Worm (Caenorhabditis elegans) whole organism, L4 larva: ENCODE results near the gene F37A4.3.
A peak's percentile ranks its signal among the peaks of the same experiment; 100 is the strongest.

ENCODE experiments used
- F26F4.8 ChIP-seq: fragments of 200-800 bp; sonication (Bioruptor generic); conservative IDR thresholded peaks from 2 replicates; pipeline ENCODE4 v1.3.6; 2022; ENCODE audit warnings: missing genetic modification characterization, missing compliant biosample characterization
- F44E2.7 ChIP-seq: fragments of 200-800 bp; sonication (Bioruptor generic); IDR thresholded peaks from 2 replicates; pipeline ENCODE4 v2.1.2; 2022; ENCODE audit warnings: missing genetic modification characterization, missing compliant biosample characterization
- F49E8.2 ChIP-seq: sonication (generic microtip); optimal IDR thresholded peaks from 2 replicates; lab custom pipeline; 2016; ENCODE audit warnings: missing compliant biosample characterization, mild to moderate bottlenecking, missing genetic modification characterization, borderline replicate concordance
- R02D3.7 ChIP-seq: fragments of 150-350 bp; sonication (generic microtip); optimal IDR thresholded peaks from 3 replicates; lab custom pipeline; 2014; ENCODE audit warnings: missing biosample characterization, missing genetic modification characterization
- Y48G9A.11 ChIP-seq: fragments of 200-800 bp; sonication (Bioruptor generic); IDR thresholded peaks from 2 replicates; pipeline ENCODE4 v1.3.6; 2022; ENCODE audit warnings: missing genetic modification reagents, missing genetic modification characterization, missing compliant biosample characterization
- Y5F2A.4 ChIP-seq: fragments of 200-800 bp; sonication (Bioruptor generic); optimal IDR thresholded peaks from 2 replicates; lab custom pipeline; 2018; ENCODE audit warnings: mild to moderate bottlenecking, missing genetic modification characterization, missing compliant biosample characterization
- Y75B8A.6 ChIP-seq: fragments of 200-800 bp; sonication (Bioruptor generic); IDR thresholded peaks from 2 replicates; pipeline ENCODE4 v1.3.6; 2022; ENCODE audit warnings: missing genetic modification reagents, missing genetic modification characterization, missing compliant biosample characterization
- ceh-20 ChIP-seq: fragments of 200-800 bp; sonication (Bioruptor generic); IDR thresholded peaks from 2 replicates; pipeline ENCODE4 v1.3.6; 2022; ENCODE audit warnings: missing genetic modification reagents, missing genetic modification characterization, missing compliant biosample characterization
- ceh-44 ChIP-seq: fragments of 200-800 bp; sonication (Bioruptor generic); IDR thresholded peaks from 2 replicates; pipeline ENCODE4 v1.3.6; 2022; ENCODE audit warnings: missing genetic modification reagents, missing genetic modification characterization, missing compliant biosample characterization
- ceh-62 ChIP-seq: sonication (generic microtip); optimal IDR thresholded peaks from 2 replicates; lab custom pipeline; 2017; ENCODE audit warnings: missing biosample characterization, missing genetic modification characterization
- ces-1 ChIP-seq: fragments of 150-350 bp; sonication (generic microtip); optimal IDR thresholded peaks from 4 replicates; lab custom pipeline; 2014; ENCODE audit warnings: missing biosample characterization, missing genetic modification reagents, missing genetic modification characterization
- cey-2 ChIP-seq: sonication (generic microtip); optimal IDR thresholded peaks from 3 replicates; lab custom pipeline; 2017; ENCODE audit warnings: missing genetic modification characterization, mild to moderate bottlenecking, missing compliant biosample characterization, antibody characterized with exemption, borderline replicate concordance; ENCODE audit not compliant: insufficient read depth
- ctbp-1 ChIP-seq: fragments of 200-800 bp; sonication (Bioruptor generic); IDR thresholded peaks from 2 replicates; pipeline ENCODE4 v1.3.6; 2022; ENCODE audit warnings: missing genetic modification reagents, missing genetic modification characterization, missing compliant biosample characterization
- dmd-8 ChIP-seq: fragments of 200-800 bp; sonication (Bioruptor generic); IDR thresholded peaks from 2 replicates; pipeline ENCODE4 v1.3.6; 2022; ENCODE audit warnings: missing genetic modification characterization, missing compliant biosample characterization
- dpl-1 ChIP-seq: fragments of 150-350 bp; optimal IDR thresholded peaks from 2 replicates; lab custom pipeline; 2014; ENCODE audit warnings: missing biosample characterization, missing genetic modification reagents, missing genetic modification characterization
- fkh-10 ChIP-seq: fragments of 150-350 bp; optimal IDR thresholded peaks from 2 replicates; lab custom pipeline; 2014; ENCODE audit warnings: missing biosample characterization, missing genetic modification reagents, missing genetic modification characterization
- gei-8 ChIP-seq: fragments of 200-800 bp; sonication (Bioruptor generic); optimal IDR thresholded peaks from 2 replicates; lab custom pipeline; 2018; ENCODE audit warnings: mild to moderate bottlenecking, missing genetic modification characterization, missing compliant biosample characterization
- hif-1 ChIP-seq, 2 experiments: sonication (generic microtip); optimal IDR thresholded peaks; 2 replicates each; lab custom pipeline; 2016 to 2017; ENCODE audit warnings: missing compliant biosample characterization in 2 of 2, missing genetic modification characterization in 2 of 2, missing genetic modification reagents in 2 of 2, missing genotype in 2 of 2, mild to moderate bottlenecking in 1 of 2
- hlh-11 ChIP-seq: fragments of 200-800 bp; sonication (Bioruptor generic); optimal IDR thresholded peaks from 2 replicates; lab custom pipeline; 2018; ENCODE audit warnings: mild to moderate bottlenecking, missing genetic modification characterization, missing compliant biosample characterization
- madf-9 ChIP-seq: fragments of 200-800 bp; sonication (Bioruptor generic); conservative IDR thresholded peaks from 2 replicates; pipeline ENCODE4 v1.3.6; 2022; ENCODE audit warnings: missing genetic modification reagents, missing genetic modification characterization, missing compliant biosample characterization
- mdl-1 ChIP-seq, 2 experiments: fragments of 150-350 bp in 1 of 2; sonication (generic microtip) in 1 of 2; optimal IDR thresholded peaks; 2 replicates each; lab custom pipeline; 2014 to 2017; ENCODE audit warnings: missing biosample characterization in 2 of 2, missing genetic modification characterization in 2 of 2
- mep-1 ChIP-seq: fragments of 150-350 bp; sonication (generic microtip); optimal IDR thresholded peaks from 3 replicates; lab custom pipeline; 2014; ENCODE audit warnings: missing biosample characterization, missing genetic modification characterization
- mes-2 ChIP-seq: sonication (generic microtip); optimal IDR thresholded peaks from 2 replicates; lab custom pipeline; 2016; ENCODE audit warnings: missing genotype, mild to moderate bottlenecking, missing genetic modification characterization, missing compliant biosample characterization; ENCODE audit not compliant: poor library complexity, severe bottlenecking
- mxl-2 ChIP-seq: fragments of 200-800 bp; sonication (Bioruptor generic); conservative IDR thresholded peaks from 2 replicates; pipeline ENCODE4 v1.3.6; 2022; ENCODE audit warnings: missing genetic modification reagents, missing genetic modification characterization, missing compliant biosample characterization
- nhr-25 ChIP-seq: sonication (generic microtip); optimal IDR thresholded peaks from 2 replicates; lab custom pipeline; 2017; ENCODE audit warnings: missing genetic modification characterization, mild to moderate bottlenecking, missing compliant biosample characterization, antibody characterized with exemption, moderate library complexity, borderline replicate concordance; ENCODE audit not compliant: insufficient read depth
- nhr-28 ChIP-seq: fragments of 150-350 bp; optimal IDR thresholded peaks from 2 replicates; lab custom pipeline; 2014; ENCODE audit warnings: missing biosample characterization, missing genetic modification characterization
- nhr-48 ChIP-seq: sonication (generic microtip); optimal IDR thresholded peaks from 2 replicates; lab custom pipeline; 2016; ENCODE audit warnings: mild to moderate bottlenecking, missing genetic modification characterization, missing compliant biosample characterization
- rbr-2 ChIP-seq: sonication (generic microtip); optimal IDR thresholded peaks from 2 replicates; lab custom pipeline; 2016; ENCODE audit warnings: missing genotype, missing genetic modification characterization, missing compliant biosample characterization
- skn-1 ChIP-seq: fragments of 150-350 bp; optimal IDR thresholded peaks from 2 replicates; lab custom pipeline; 2014; ENCODE audit warnings: missing biosample characterization, missing genetic modification characterization
- spr-1 ChIP-seq: sonication (generic microtip); optimal IDR thresholded peaks from 2 replicates; lab custom pipeline; 2016; ENCODE audit warnings: mild to moderate bottlenecking, missing genetic modification characterization, missing compliant biosample characterization
- spr-3 ChIP-seq: fragments of 200-800 bp; sonication (Bioruptor generic); optimal IDR thresholded peaks from 2 replicates; lab custom pipeline; 2018; ENCODE audit warnings: mild to moderate bottlenecking, missing genetic modification characterization, missing compliant biosample characterization
- unc-130 ChIP-seq: sonication (generic microtip); optimal IDR thresholded peaks from 2 replicates; lab custom pipeline; 2016; ENCODE audit warnings: missing genetic modification reagents, missing genetic modification characterization, missing compliant biosample characterization
- vab-7 ChIP-seq: fragments of 200-800 bp; sonication (Bioruptor generic); IDR thresholded peaks from 2 replicates; pipeline ENCODE4 v1.3.6; 2022; ENCODE audit warnings: missing genetic modification reagents, missing genetic modification characterization, missing compliant biosample characterization
- zfp-3 ChIP-seq: fragments of 200-800 bp; sonication (Bioruptor generic); conservative IDR thresholded peaks from 2 replicates; pipeline ENCODE4 v1.3.6; 2022; ENCODE audit warnings: missing genetic modification reagents, missing genetic modification characterization, missing compliant biosample characterization

F37A4.3 gene

DNA sequence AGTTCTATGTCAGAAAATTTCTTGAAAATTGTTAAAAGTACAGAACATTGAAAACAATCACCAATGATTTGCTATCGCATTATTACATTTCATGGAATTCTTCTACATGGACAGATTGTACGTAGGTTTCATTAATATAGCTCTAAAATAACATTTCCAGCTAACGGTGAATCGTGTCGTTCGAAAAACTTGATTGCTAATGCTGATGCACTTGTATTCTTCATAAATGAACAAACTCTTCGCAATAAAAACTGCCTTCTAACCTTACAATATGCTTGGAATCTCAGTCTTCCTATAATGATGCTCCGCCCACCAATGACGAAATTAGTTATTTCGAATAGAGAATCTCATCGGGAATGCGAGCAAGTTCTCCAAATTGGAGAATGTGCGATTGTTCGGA lies 12.9 kb upstream of the F37A4.3 start, which contains the start of gene F37A4.6:
F37A4.6 (plus strand) TSS at position 301 of the 400 bp plus-strand sequence.
- TF ChIP-seq F26F4.8 (GFP tag; lab: Robert Waterston, UW) = no peak
- TF ChIP-seq nhr-28 = no peak
- TF ChIP-seq ctbp-1 (GFP tag; lab: Robert Waterston, UW) = no peak
- TF ChIP-seq ceh-44 (GFP tag; lab: Robert Waterston, UW) = no peak
- TF ChIP-seq zfp-3 (GFP tag; lab: Robert Waterston, UW) = no peak
- no peak for TF ChIP-seq mdl-1 (tag; optimal IDR thresholded peaks at IDR 0.05; lab: Kevin White, UChicago)
- no peak for TF ChIP-seq skn-1 (tag; lab: Kevin White, UChicago)
- no peak for TF ChIP-seq mep-1 (tag; lab: Kevin White, UChicago)
- TF ChIP-seq, all 104 proteins: peak for 0

- TF ChIP-seq mxl-2 (GFP tag; lab: Robert Waterston, UW) (no peak), fkh-10 (GFP tag; lab: Kevin White, UChicago) (no peak), Y48G9A.11 (GFP tag; lab: Robert Waterston, UW) (peak; percentile 64), dmd-8 (no peak), hlh-11 (peak; percentile 7), F44E2.7 (GFP tag; lab: Robert Waterston, UW) (no peak), cey-2 (tag; lab: Kevin White, UChicago) (no peak), Y5F2A.4 (GFP tag; lab: Kevin White, UChicago) (no peak), ces-1 (GFP tag; lab: Kevin White, UChicago) (no peak), vab-7 (GFP tag; lab: Robert Waterston, UW) (peak; percentile 46; the same call in 1 of the 2 replicates), rbr-2 (tag; lab: Kevin White, UChicago) (no peak), mes-2 (tag; lab: Kevin White, UChicago) (peak; percentile 66), unc-130 (GFP tag; lab: Kevin White, UChicago) (peak; percentile 60), madf-9 (no peak), gei-8 (GFP tag; lab: Kevin White, UChicago) (no peak), hif-1 (tag; optimal IDR thresholded peaks at IDR 0.05; lab: Kevin White, UChicago) (no peak), nhr-48 (tag; lab: Kevin White, UChicago) (no peak), Y75B8A.6 (GFP tag; lab: Robert Waterston, UW) (no peak), nhr-25 (no peak), R02D3.7 (tag; lab: Kevin White, UChicago) (no peak), dpl-1 (GFP tag; lab: Kevin White, UChicago) (peak; percentile 94)
- TF ChIP-seq, all 104 proteins: peak for 6
Observed at ce11 chrIII:6709983-6710382, 8.4 kb upstream of the F37A4.3 start, which contains the start of gene isw-1. TSS of gene isw-1 (minus strand) at chrIII:6710100.

ce11 chrIII:6711590-6711989 lies 6.8 kb upstream of the F37A4.3 start, which contains the start of gene F37A4.5:
TSS of gene F37A4.5 (plus strand) at chrIII:6711890.
- TF ChIP-seq F49E8.2 (tag; lab: Kevin White, UChicago) (peak; percentile 31), spr-3 (GFP tag; lab: Kevin White, UChicago) (no peak)

ce11 chrIII:6713266-6713665 lies 5.1 kb upstream of the F37A4.3 start, which contains the start of gene F37A4.4:
TSS of gene F37A4.4 (plus strand) at chrIII:6713566.
- TF ChIP-seq ceh-20 (GFP tag; lab: Robert Waterston, UW) (no peak), ces-1 (GFP tag; lab: Kevin White, UChicago) (no peak), unc-130 (GFP tag; lab: Kevin White, UChicago) (no peak), ceh-62 (tag; lab: Kevin White, UChicago) (no peak), spr-1 (no peak), ceh-44 (GFP tag; lab: Robert Waterston, UW) (no peak)
